Worm (Caenorhabditis elegans): ENCODE measurements around the gene pde-12.

pde-12 gene

DNA sequence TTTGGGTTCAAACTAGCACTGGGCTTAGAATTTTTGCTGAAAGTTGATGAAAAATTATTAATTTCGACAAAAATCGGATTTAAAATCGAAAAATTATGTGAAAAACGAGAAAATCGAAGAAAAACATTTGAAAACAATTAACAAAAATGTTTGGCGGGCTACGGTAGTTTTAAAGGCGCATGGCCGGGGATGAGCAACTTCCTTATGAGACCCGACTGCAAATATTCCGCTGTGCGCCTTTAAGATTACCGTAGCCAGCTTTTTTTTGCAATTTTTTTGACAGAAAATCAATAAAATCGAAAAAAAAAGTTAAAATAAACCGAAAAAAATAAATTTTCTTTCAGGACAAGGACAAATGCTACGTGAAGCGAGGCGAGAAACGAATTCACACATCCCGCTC, 32.7 kb upstream of the pde-12 start (continued):
- peak; percentile 65 for TF ChIP-seq rcor-1 (GFP tag; IDR thresholded peaks at IDR 0.05)
- no peak for TF ChIP-seq ztf-22 (GFP tag; optimal IDR thresholded peaks at IDR 0.05)
- TF ChIP-seq ceh-100 (GFP tag; IDR thresholded peaks at IDR 0.05), result peak; percentile 77
- TF ChIP-seq F57C9.4 (tag; optimal IDR thresholded peaks at IDR 0.05), result no peak
- TF ChIP-seq madf-10 (tag; optimal IDR thresholded peaks at IDR 0.05), result no peak
- peak; percentile 67; the same call in 1 of the 2 replicates for TF ChIP-seq hsf-1 (GFP tag; IDR thresholded peaks at IDR 0.05)
- TF ChIP-seq atf-7 (tag; optimal IDR thresholded peaks at IDR 0.05), result no peak
- TF ChIP-seq mxl-1 (tag; optimal IDR thresholded peaks at IDR 0.05), result no peak
- no peak for TF ChIP-seq madf-3 (GFP tag; IDR thresholded peaks at IDR 0.05)
- TF ChIP-seq D2030.7 (GFP tag; IDR thresholded peaks at IDR 0.05), result peak; percentile 90
- no peak for TF ChIP-seq ZK185.1 (tag; optimal IDR thresholded peaks at IDR 0.05; ENCODE audit: poor library complexity, severe bottlenecking)
- peak; percentile 99 for TF ChIP-seq athp-1 (tag; optimal IDR thresholded peaks at IDR 0.05)
- no peak for TF ChIP-seq repo-1 (tag; optimal IDR thresholded peaks at IDR 0.05)
- TF ChIP-seq Y56A3A.18 (GFP tag; IDR thresholded peaks at IDR 0.05), result no peak
- no peak for TF ChIP-seq Y53F4B.3 (GFP tag; IDR thresholded peaks at IDR 0.05)
- TF ChIP-seq snpc-3.4 (tag; optimal IDR thresholded peaks at IDR 0.05), result peak; percentile 69
- TF ChIP-seq cebp-1 (GFP tag; IDR thresholded peaks at IDR 0.05), result no peak
- TF ChIP-seq cebp-1 (tag; optimal IDR thresholded peaks at IDR 0.05), result no peak
- no peak for TF ChIP-seq hlh-26 (GFP tag; conservative IDR thresholded peaks at IDR 0.05)
- TF ChIP-seq ztf-18 (tag; optimal IDR thresholded peaks at IDR 0.05), result peak; percentile 28
- no peak for TF ChIP-seq gei-17 (GFP tag; optimal IDR thresholded peaks at IDR 0.05)
- TF ChIP-seq nfyb-1 (GFP tag; IDR thresholded peaks at IDR 0.05), result no peak
- TF ChIP-seq die-1 (tag; optimal IDR thresholded peaks at IDR 0.05), result no peak
- peak; percentile 43 for TF ChIP-seq tbp1 (GFP tag; optimal IDR thresholded peaks at IDR 0.05)
- no peak for TF ChIP-seq attf-6 (GFP tag; IDR thresholded peaks at IDR 0.05)
- TF ChIP-seq madf-6 (GFP tag; IDR thresholded peaks at IDR 0.05), result peak; percentile 99
- TF ChIP-seq dox-1 (GFP tag; IDR thresholded peaks at IDR 0.05), result no peak
- TF ChIP-seq B0035.1 (tag; optimal IDR thresholded peaks at IDR 0.05), result no peak
- TF ChIP-seq pbrm-1 (GFP tag; IDR thresholded peaks at IDR 0.05), result peak; percentile 54; the same call in 1 of the 2 replicates
- TF ChIP-seq akir-1 (GFP tag; optimal IDR thresholded peaks at IDR 0.05), result no peak
- TF ChIP-seq chd-7 (tag; optimal IDR thresholded peaks at IDR 0.05), result no peak
- no peak for TF ChIP-seq hlh-12 (tag; optimal IDR thresholded peaks at IDR 0.05)
- no peak for TF ChIP-seq Y53G8AR.9 (GFP tag; conservative IDR thresholded peaks at IDR 0.05)
- no peak for TF ChIP-seq Y67H2A.10 (GFP tag; conservative IDR thresholded peaks at IDR 0.05)
- peak; percentile 93 for TF ChIP-seq madf-8 (GFP tag; conservative IDR thresholded peaks at IDR 0.05)
- peak; percentile 80 for TF ChIP-seq mcd-1 (GFP tag; IDR thresholded peaks at IDR 0.05)
- no peak for TF ChIP-seq let-526 (GFP tag; IDR thresholded peaks at IDR 0.05)
- peak; percentile 99 for TF ChIP-seq F33H1.4 (GFP tag; IDR thresholded peaks at IDR 0.05)
- TF ChIP-seq B0019.2 (GFP tag; conservative IDR thresholded peaks at IDR 0.05), result peak; percentile 37; the same call in 1 of the 2 replicates
- peak; percentile 52 for TF ChIP-seq unc-130 (GFP tag; optimal IDR thresholded peaks at IDR 0.05)
- TF ChIP-seq B0261.1 (tag; optimal IDR thresholded peaks at IDR 0.05), result no peak
- peak; percentile 99 for TF ChIP-seq lsl-1 (GFP tag; optimal IDR thresholded peaks at IDR 0.05)
- no peak for TF ChIP-seq mes-4 (tag; optimal IDR thresholded peaks at IDR 0.05)
- no peak for TF ChIP-seq F10E7.11 (tag; optimal IDR thresholded peaks at IDR 0.05)
- TF ChIP-seq rpc-1 (optimal IDR thresholded peaks at IDR 0.05), result no peak
- TF ChIP-seq rpc-1 (tag; optimal IDR thresholded peaks at IDR 0.05), result no peak
- TF ChIP-seq Y95B8A.8 (GFP tag; IDR thresholded peaks at IDR 0.05), result peak; percentile 68; the same call in 1 of the 2 replicates
- TF ChIP-seq bed-1 (GFP tag; IDR thresholded peaks at IDR 0.05), result no peak
- no peak for TF ChIP-seq tbx-9 (tag; optimal IDR thresholded peaks at IDR 0.05; ENCODE audit: borderline replicate concordance)
- TF ChIP-seq F22D6.2 (tag; optimal IDR thresholded peaks at IDR 0.05), result no peak

Measured in whole organism, young adult.